Fruit fly (Drosophila melanogaster) whole organism, embryonic: ENCODE measurements around the gene CG14515.

Experiments
- BEAF-32 ChIP-seq: fragments of 200-800 bp; sonication (Bioruptor generic); optimal IDR thresholded peaks from 3 replicates; lab custom pipeline; 2017; ENCODE audit warnings: missing biosample characterization, missing genetic modification characterization, mild to moderate bottlenecking, moderate library complexity, missing genetic modification reagents
- CG11093 ChIP-seq: fragments of 200-800 bp; sonication (Bioruptor generic); IDR thresholded peaks from 3 replicates; pipeline ENCODE4 v1.3.6; 2022; ENCODE audit warnings: missing biosample characterization, missing genetic modification characterization
- CG11247 ChIP-seq: fragments of 200-800 bp; sonication (Bioruptor generic); IDR thresholded peaks from 2 replicates; pipeline ENCODE4 v1.3.6; 2022; ENCODE audit warnings: missing biosample characterization, missing genetic modification characterization
- CG12299 ChIP-seq: fragments of 200-800 bp; sonication (Bioruptor generic); optimal IDR thresholded peaks from 2 replicates; lab custom pipeline; 2018; ENCODE audit warnings: missing biosample characterization, mild to moderate bottlenecking, missing genetic modification characterization
- CG12659 ChIP-seq: fragments of 200-800 bp; sonication (Bioruptor generic); optimal IDR thresholded peaks from 3 replicates; lab custom pipeline; 2017; ENCODE audit warnings: mild to moderate bottlenecking, missing biosample characterization, missing genetic modification reagents, missing genetic modification characterization
- CG12942 ChIP-seq: fragments of 200-800 bp; sonication (Bioruptor generic); optimal IDR thresholded peaks from 3 replicates; lab custom pipeline; 2016; ENCODE audit warnings: missing biosample characterization, missing genetic modification characterization
- CG14441 ChIP-seq: fragments of 200-800 bp; sonication (Bioruptor generic); IDR thresholded peaks from 2 replicates; pipeline ENCODE4 v1.3.6; 2022; ENCODE audit warnings: missing biosample characterization, missing genetic modification characterization
- CG17568 ChIP-seq: fragments of 200-800 bp; sonication (Bioruptor generic); optimal IDR thresholded peaks from 2 replicates; lab custom pipeline; 2018; ENCODE audit warnings: missing biosample characterization, mild to moderate bottlenecking, missing genetic modification characterization, moderate library complexity
- CG1832 ChIP-seq: fragments of 200-800 bp; sonication (Bioruptor generic); optimal IDR thresholded peaks from 2 replicates; lab custom pipeline; 2017; ENCODE audit warnings: missing biosample characterization, mild to moderate bottlenecking, missing genetic modification characterization, inconsistent platforms
- CG2199 ChIP-seq: fragments of 200-800 bp; sonication (Bioruptor generic); IDR thresholded peaks from 3 replicates; pipeline ENCODE4 v1.3.6; 2022; ENCODE audit warnings: missing biosample characterization, missing genetic modification characterization
- CG30020 ChIP-seq: fragments of 200-800 bp; optimal IDR thresholded peaks from 2 replicates; lab custom pipeline; 2019; ENCODE audit warnings: missing biosample characterization, mild to moderate bottlenecking, missing genetic modification characterization, moderate library complexity
- CG31365 ChIP-seq: fragments of 200-800 bp; sonication (Bioruptor generic); optimal IDR thresholded peaks from 2 replicates; lab custom pipeline; 2018; ENCODE audit warnings: missing biosample characterization, mild to moderate bottlenecking, missing genetic modification characterization
- CG32767 ChIP-seq: fragments of 200-800 bp; sonication (Bioruptor generic); IDR thresholded peaks from 2 replicates; pipeline ENCODE4 v1.3.6; 2022; ENCODE audit warnings: missing biosample characterization, missing genetic modification characterization
- CG32772 ChIP-seq: fragments of 200-800 bp; sonication (Bioruptor generic); IDR thresholded peaks from 2 replicates; pipeline ENCODE4 v1.3.6; 2022; ENCODE audit warnings: missing biosample characterization, missing genetic modification characterization
- CG4707 ChIP-seq: fragments of 200-800 bp; sonication (Bioruptor generic); optimal IDR thresholded peaks from 2 replicates; lab custom pipeline; 2018; ENCODE audit warnings: missing biosample characterization, mild to moderate bottlenecking, missing genetic modification characterization, moderate library complexity
- CG5180 ChIP-seq: fragments of 200-800 bp; sonication (Bioruptor generic); optimal IDR thresholded peaks from 3 replicates; lab custom pipeline; 2017; ENCODE audit warnings: missing biosample characterization, missing genetic modification characterization, mild to moderate bottlenecking, moderate library complexity, missing genetic modification reagents
- CG6254 ChIP-seq: fragments of 200-800 bp; sonication (Bioruptor generic); optimal IDR thresholded peaks from 3 replicates; lab custom pipeline; 2017; ENCODE audit warnings: mild to moderate bottlenecking, missing biosample characterization, missing genetic modification reagents, missing genetic modification characterization
- CG8944 ChIP-seq: fragments of 200-800 bp; sonication (Bioruptor generic); optimal IDR thresholded peaks from 3 replicates; lab custom pipeline; 2016; ENCODE audit warnings: missing biosample characterization, missing genetic modification characterization
- CG9727 ChIP-seq: fragments of 200-800 bp; sonication (Bioruptor generic); optimal IDR thresholded peaks from 3 replicates; lab custom pipeline; 2017; ENCODE audit warnings: missing biosample characterization, mild to moderate bottlenecking, missing genetic modification characterization
- CG9817 ChIP-seq: fragments of 200-800 bp; sonication (Bioruptor generic); optimal IDR thresholded peaks from 2 replicates; lab custom pipeline; 2018; ENCODE audit warnings: missing biosample characterization, mild to moderate bottlenecking, missing genetic modification characterization, moderate library complexity
- Chrac-16 ChIP-seq: fragments of 200-800 bp; sonication (Bioruptor generic); optimal IDR thresholded peaks from 3 replicates; lab custom pipeline; 2016; ENCODE audit warnings: missing biosample characterization, missing genetic modification characterization
- Dek ChIP-seq: fragments of 200-800 bp; sonication (Bioruptor generic); optimal IDR thresholded peaks from 3 replicates; lab custom pipeline; 2019; ENCODE audit warnings: missing biosample characterization, mild to moderate bottlenecking, missing genetic modification characterization, moderate library complexity
- Dip3 ChIP-seq: fragments of 200-800 bp; sonication (Bioruptor generic); optimal IDR thresholded peaks from 3 replicates; lab custom pipeline; 2016; ENCODE audit warnings: missing biosample characterization, missing genetic modification characterization
- HLH4C ChIP-seq: fragments of 200-800 bp; sonication (Bioruptor generic); IDR thresholded peaks from 3 replicates; pipeline ENCODE4 v1.3.6; 2022; ENCODE audit warnings: missing biosample characterization, missing genetic modification characterization; ENCODE audit not compliant: partially characterized antibody
- Kr ChIP-seq: fragments of 200-800 bp; sonication (Bioruptor generic); optimal IDR thresholded peaks from 2 replicates; lab custom pipeline; 2017; ENCODE audit warnings: missing biosample characterization, mild to moderate bottlenecking, missing genetic modification characterization
- Mrtf ChIP-seq: fragments of 200-800 bp; sonication (Bioruptor generic); IDR thresholded peaks from 3 replicates; pipeline ENCODE4 v1.3.6; 2022; ENCODE audit warnings: missing biosample characterization, missing genetic modification characterization
- Oaz ChIP-seq: fragments of 200-800 bp; sonication (Bioruptor generic); IDR thresholded peaks from 2 replicates; pipeline ENCODE4 v1.3.6; 2022; ENCODE audit warnings: missing biosample characterization, missing genetic modification characterization
- Sox102F ChIP-seq: fragments of 200-800 bp; sonication (Bioruptor generic); optimal IDR thresholded peaks from 2 replicates; lab custom pipeline; 2018; ENCODE audit warnings: missing biosample characterization, mild to moderate bottlenecking, missing genetic modification characterization, moderate library complexity
- Sry-δ ChIP-seq: fragments of 200-800 bp; sonication (Bioruptor generic); optimal IDR thresholded peaks from 2 replicates; lab custom pipeline; 2016; ENCODE audit warnings: missing biosample characterization, missing genetic modification characterization
- chinmo ChIP-seq: fragments of 200-800 bp; sonication (Bioruptor generic); IDR thresholded peaks from 4 replicates; pipeline ENCODE4 v1.3.6; 2022; ENCODE audit warnings: missing biosample characterization, missing genetic modification characterization; ENCODE audit not compliant: partially characterized antibody
- crp ChIP-seq, 2 experiments: fragments of 200-800 bp; sonication (Bioruptor generic); optimal IDR thresholded peaks; 2 replicates in 1 of 2; 3 replicates in 1 of 2; lab custom pipeline; 2017; ENCODE audit warnings: missing biosample characterization in 2 of 2, missing genetic modification characterization in 2 of 2, mild to moderate bottlenecking in 1 of 2, moderate library complexity in 1 of 2
- dpn ChIP-seq, 2 experiments: fragments of 200-800 bp; sonication (Bioruptor generic); optimal IDR thresholded peaks; 3 replicates each; lab custom pipeline; 2016; ENCODE audit warnings: missing biosample characterization in 2 of 2, missing genetic modification characterization in 2 of 2
- en ChIP-seq: fragments of 200-800 bp; sonication (Bioruptor generic); optimal IDR thresholded peaks from 2 replicates; lab custom pipeline; 2016; ENCODE audit warnings: missing biosample characterization, missing genetic modification characterization
- grau ChIP-seq: fragments of 200-800 bp; optimal IDR thresholded peaks from 3 replicates; lab custom pipeline; 2019; ENCODE audit warnings: missing biosample characterization, mild to moderate bottlenecking, missing genetic modification characterization, moderate library complexity
- gt ChIP-seq: fragments of 200-800 bp; sonication (Bioruptor generic); IDR thresholded peaks from 2 replicates; pipeline ENCODE4 v1.3.6; 2022; ENCODE audit warnings: missing biosample characterization, missing genetic modification characterization
- hkb ChIP-seq, 2 experiments: fragments of 200-800 bp in 1 of 2; fragments of >200 bp in 1 of 2; sonication (Bioruptor generic) in 1 of 2; IDR thresholded peaks in 1 of 2; optimal IDR thresholded peaks in 1 of 2; 2 replicates each; pipeline versions ENCODE4 v1.3.6 to Lab custom; 2017 to 2022; ENCODE audit warnings: missing biosample characterization in 1 of 2, missing genetic modification characterization in 1 of 2
- nau ChIP-seq: fragments of 200-800 bp; sonication (Bioruptor generic); optimal IDR thresholded peaks from 3 replicates; lab custom pipeline; 2017; ENCODE audit warnings: missing biosample characterization, mild to moderate bottlenecking, missing genetic modification characterization, missing genetic modification reagents
- oc ChIP-seq: fragments of 200-800 bp; sonication (Bioruptor generic); optimal IDR thresholded peaks from 2 replicates; lab custom pipeline; 2018; ENCODE audit warnings: missing biosample characterization, mild to moderate bottlenecking, missing genetic modification characterization, moderate library complexity
- onecut ChIP-seq: fragments of 200-800 bp; sonication (Bioruptor generic); IDR thresholded peaks from 2 replicates; pipeline ENCODE4 v1.3.6; 2022; ENCODE audit warnings: missing biosample characterization, missing genetic modification characterization
- pita ChIP-seq: fragments of 200-800 bp; sonication (Bioruptor generic); optimal IDR thresholded peaks from 2 replicates; lab custom pipeline; 2017; ENCODE audit warnings: missing biosample characterization, mild to moderate bottlenecking, missing genetic modification characterization
- row ChIP-seq: fragments of 200-800 bp; sonication (Bioruptor generic); IDR thresholded peaks from 3 replicates; pipeline ENCODE4 v1.3.6; 2022; ENCODE audit warnings: missing biosample characterization, missing genetic modification characterization
- sd ChIP-seq: fragments of 200-800 bp; sonication (Bioruptor generic); optimal IDR thresholded peaks from 3 replicates; lab custom pipeline; 2018; ENCODE audit warnings: missing biosample characterization, mild to moderate bottlenecking, missing genetic modification characterization, moderate library complexity
- sim ChIP-seq: fragments of 200-800 bp; sonication (Bioruptor generic); IDR thresholded peaks from 2 replicates; pipeline ENCODE4 v1.3.6; 2022; ENCODE audit warnings: missing biosample characterization, missing genetic modification characterization
- slp2 ChIP-seq: fragments of 200-800 bp; sonication (Bioruptor generic); optimal IDR thresholded peaks from 2 replicates; lab custom pipeline; 2016; ENCODE audit warnings: missing biosample characterization, missing genetic modification characterization
- sna ChIP-seq: fragments of 200-800 bp; sonication (Bioruptor generic); IDR thresholded peaks from 2 replicates; pipeline ENCODE4 v1.3.6; 2022; ENCODE audit warnings: missing biosample characterization, missing genetic modification characterization; ENCODE audit not compliant: partially characterized antibody
- unpg ChIP-seq: fragments of 200-800 bp; sonication (Bioruptor generic); optimal IDR thresholded peaks from 3 replicates; lab custom pipeline; 2018; ENCODE audit warnings: missing biosample characterization, mild to moderate bottlenecking, missing genetic modification characterization, moderate library complexity

Gene CG14515

dm6 chr3R:29196967-29197611 lies at the start of gene CG14515 (continued):
- TF ChIP-seq Kr (GFP tag; lab: Kevin White, UChicago), result no peak
- TF ChIP-seq row (GFP tag; lab: Robert Waterston, UW), result 0 out of 3 replicates have a peak, but pooled peaks have one; percentile 39

dm6 chr3R:29148072-29148471 lies 49.3 kb upstream of the CG14515 start, which contains the start of the genes CG11882 and Pglym78:
Gene CG11882, minus strand, starts transcription at chr3R:29148172.
Gene Pglym78, plus strand, starts transcription at chr3R:29148248.
- TF ChIP-seq grau (tag; lab: Kevin White, UChicago) (peak; percentile 31), Dip3 (GFP tag; lab: Kevin White, UChicago) (peak; percentile 5), CG11093 (GFP tag; lab: Robert Waterston, UW) (no peak), CG12299 (tag; lab: Kevin White, UChicago) (no peak), CG17568 (GFP tag; lab: Kevin White, UChicago) (no peak), sim (GFP tag; lab: Robert Waterston, UW) (no peak), oc (tag; lab: Kevin White, UChicago) (no peak), Mrtf (GFP tag; lab: Robert Waterston, UW) (no peak), CG14441 (GFP tag; lab: Robert Waterston, UW) (no peak), CG30020 (no peak), CG5180 (GFP tag; lab: Kevin White, UChicago) (no peak), Oaz (no peak), Chrac-16 (GFP tag; lab: Kevin White, UChicago) (peak; percentile 36), pita (no peak), Dek (tag; lab: Kevin White, UChicago) (no peak), dpn (GFP tag; optimal IDR thresholded peaks at IDR 0.05; lab: Kevin White, UChicago) (peak; percentile 55 to 58), CG4707 (GFP tag; lab: Kevin White, UChicago) (no peak), gt (GFP tag; lab: Robert Waterston, UW) (no peak), crp (GFP tag; optimal IDR thresholded peaks at IDR 0.05; lab: Kevin White, UChicago) (peak in 1 of 2 experiments; percentile 73), HLH4C (GFP tag; lab: Robert Waterston, UW) (peak; percentile 43; the same call in 1 of the 3 replicates), unpg (GFP tag; lab: Kevin White, UChicago) (no peak), CG2199 (GFP tag; lab: Robert Waterston, UW) (0 out of 3 replicates have a peak, but pooled peaks have one; percentile 51), CG12942 (GFP tag; lab: Kevin White, UChicago) (peak; percentile 37), CG6254 (GFP tag; lab: Kevin White, UChicago) (no peak), chinmo (GFP tag; lab: Robert Waterston, UW) (peak; percentile 93), CG8944 (GFP tag; lab: Kevin White, UChicago) (no peak), CG11247 (GFP tag; lab: Robert Waterston, UW) (peak; percentile 48; the same call in 1 of the 2 replicates), BEAF-32 (GFP tag; lab: Kevin White, UChicago) (peak; percentile 60), en (GFP tag; lab: Kevin White, UChicago) (peak; percentile 40), CG32767 (GFP tag; lab: Robert Waterston, UW) (0 out of 2 replicates have a peak, but pooled peaks have one; percentile 30), onecut (GFP tag; lab: Robert Waterston, UW) (peak; percentile 31; the same call in 1 of the 2 replicates), CG31365 (tag; lab: Kevin White, UChicago) (no peak), sna (GFP tag; lab: Robert Waterston, UW) (0 out of 2 replicates have a peak, but pooled peaks have one; percentile 57), nau (GFP tag; lab: Kevin White, UChicago) (no peak), slp2 (no peak), Sry-δ (peak; percentile 89), CG32772 (GFP tag; lab: Robert Waterston, UW) (no peak), CG1832 (GFP tag; lab: Kevin White, UChicago) (no peak), CG12659 (GFP tag; lab: Kevin White, UChicago) (peak; percentile 89), sd (no peak), CG9727 (GFP tag; lab: Kevin White, UChicago) (peak; percentile 6), CG9817 (tag; lab: Kevin White, UChicago) (peak; percentile 20), hkb (optimal IDR thresholded peaks at IDR 0.05; lab: Kevin White, UChicago) (no peak), hkb (GFP tag; IDR thresholded peaks at IDR 0.05; lab: Robert Waterston, UW) (no peak; the same call in 1 of the 2 replicates), Sox102F (GFP tag; lab: Kevin White, UChicago) (no peak)
